Fruit fly (Drosophila melanogaster): ENCODE data around the gene CG32170.

DNA sequence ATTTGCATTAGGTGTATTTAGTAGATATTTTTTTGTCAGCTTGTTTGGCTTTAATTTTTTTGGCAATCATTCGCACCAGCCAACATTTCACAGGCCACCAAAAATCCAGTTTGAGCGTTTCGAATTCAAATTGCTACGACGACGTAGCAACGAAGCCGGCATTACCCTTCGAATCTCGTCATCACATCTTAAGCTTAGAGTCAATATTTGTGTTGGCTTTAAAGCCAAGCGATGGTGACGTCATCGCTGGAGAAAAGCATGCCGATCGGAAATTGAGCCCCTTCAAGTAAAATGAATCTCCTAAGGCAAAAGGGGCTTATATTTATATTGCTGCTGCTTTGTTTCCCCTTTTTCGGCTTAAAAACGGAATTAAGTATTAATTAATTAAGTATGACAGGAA lies 5.5 kb upstream of the CG32170 start:
- no peak for TF ChIP-seq pad (GFP tag; optimal IDR thresholded peaks at IDR 0.05)
- TF ChIP-seq kay (GFP tag; ENCODE audit: borderline replicate concordance): no peak
- TF ChIP-seq toe (GFP tag; optimal IDR thresholded peaks at IDR 0.05): no peak
- TF ChIP-seq bab1 (GFP tag; optimal IDR thresholded peaks at IDR 0.05): no peak
- TF ChIP-seq CG1620 (GFP tag; optimal IDR thresholded peaks at IDR 0.05): no peak
- no peak for TF ChIP-seq CG14711 (tag; optimal IDR thresholded peaks at IDR 0.05)
- no peak for TF ChIP-seq Mnt (GFP tag; optimal IDR thresholded peaks at IDR 0.05)

Data from whole organism, adult.